Fruit fly (Drosophila melanogaster) whole organism, pupa: ENCODE results near the gene Cfp1.

Experiments
- CG10348 ChIP-seq: fragments of 200-800 bp; sonication (Bioruptor generic); IDR thresholded peaks from 2 replicates; pipeline ENCODE4 v1.3.6; 2022; ENCODE audit warnings: missing biosample characterization, missing genetic modification characterization
- CG12605 ChIP-seq: fragments of 200-800 bp; sonication (Bioruptor generic); IDR thresholded peaks from 2 replicates; pipeline ENCODE4 v1.3.6; 2022; ENCODE audit warnings: missing biosample characterization, missing genetic modification characterization
- CG13204 ChIP-seq: fragments of 200-800 bp; sonication (Bioruptor generic); optimal IDR thresholded peaks from 2 replicates; lab custom pipeline; 2018; ENCODE audit warnings: missing biosample characterization, mild to moderate bottlenecking, missing genetic modification characterization, moderate library complexity
- CG14655 ChIP-seq: fragments of 200-800 bp; sonication (Bioruptor generic); optimal IDR thresholded peaks from 3 replicates; lab custom pipeline; 2017; ENCODE audit warnings: mild to moderate bottlenecking, missing biosample characterization, missing genetic modification reagents, missing genetic modification characterization
- CG15710 ChIP-seq: fragments of 200-800 bp; sonication (Bioruptor generic); optimal IDR thresholded peaks from 2 replicates; lab custom pipeline; 2018; ENCODE audit warnings: missing biosample characterization, mild to moderate bottlenecking, missing genetic modification characterization, moderate library complexity
- CG17806 ChIP-seq: fragments of 200-800 bp; sonication (Bioruptor generic); optimal IDR thresholded peaks from 2 replicates; lab custom pipeline; 2018; ENCODE audit warnings: missing biosample characterization, mild to moderate bottlenecking, missing genetic modification characterization, moderate library complexity
- CG32121 ChIP-seq: fragments of 200-800 bp; sonication (Bioruptor generic); IDR thresholded peaks from 2 replicates; pipeline ENCODE4 v1.3.6; 2022; ENCODE audit warnings: missing biosample characterization, missing genetic modification characterization
- CG34367 ChIP-seq: fragments of 200-800 bp; sonication (Bioruptor generic); optimal IDR thresholded peaks from 2 replicates; lab custom pipeline; 2018; ENCODE audit warnings: missing biosample characterization, mild to moderate bottlenecking, missing genetic modification characterization
- CG8301 ChIP-seq: fragments of 200-800 bp; sonication (Bioruptor generic); optimal IDR thresholded peaks from 2 replicates; lab custom pipeline; 2018; ENCODE audit warnings: missing biosample characterization, mild to moderate bottlenecking, missing genetic modification characterization
- CG9948 ChIP-seq: fragments of 200-800 bp; sonication (Bioruptor generic); optimal IDR thresholded peaks from 2 replicates; lab custom pipeline; 2018; ENCODE audit warnings: missing biosample characterization, mild to moderate bottlenecking, missing genetic modification characterization, moderate library complexity
- fd96Ca ChIP-seq: fragments of 200-800 bp; sonication (Bioruptor generic); IDR thresholded peaks from 3 replicates; pipeline ENCODE4 v1.3.6; 2022; ENCODE audit warnings: missing biosample characterization, missing genetic modification characterization
- rn ChIP-seq: fragments of 200-800 bp; sonication (Bioruptor generic); IDR thresholded peaks from 2 replicates; pipeline ENCODE4 v1.3.6; 2022; ENCODE audit warnings: missing biosample characterization, missing genetic modification characterization

DNA sequence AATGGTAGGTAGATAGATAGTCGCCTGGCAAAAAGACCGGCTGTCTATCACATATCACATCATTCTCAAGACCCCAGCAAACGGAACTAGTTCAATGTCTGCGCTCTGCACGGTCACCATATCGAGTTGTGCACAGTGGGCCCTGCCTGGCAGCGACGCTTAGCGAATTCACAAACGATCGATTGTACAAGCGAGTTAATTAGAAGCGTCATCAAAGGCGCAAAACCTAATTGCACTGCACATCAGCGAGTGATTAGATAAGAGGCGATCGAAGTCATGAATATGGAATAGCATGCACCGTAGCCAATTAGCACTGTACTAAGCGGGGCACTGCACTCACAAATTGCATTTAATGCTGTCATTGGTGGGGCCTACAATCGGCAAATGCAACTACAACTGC is 52.3 kb downstream of the Cfp1 start:
- TF ChIP-seq CG13204 (GFP tag; lab: Kevin White, UChicago) (no peak), CG32121 (GFP tag; lab: Robert Waterston, UW) (peak; percentile 75), CG10348 (peak; percentile 66), rn (no peak), CG8301 (peak; percentile 44), CG15710 (tag; lab: Kevin White, UChicago) (no peak), CG14655 (peak; percentile 60), fd96Ca (GFP tag; lab: Robert Waterston, UW) (peak; percentile 78; the same call in 2 of the 3 replicates), CG9948 (tag; lab: Kevin White, UChicago) (peak; percentile 16), CG34367 (tag; lab: Kevin White, UChicago) (no peak), CG12605 (GFP tag; lab: Robert Waterston, UW) (peak; percentile 34; the same call in 1 of the 2 replicates), CG17806 (tag; lab: Kevin White, UChicago) (no peak)
